Fruit fly (Drosophila melanogaster): ENCODE data around the gene CG34429.

Gene CG34429

dm6 chr3L:13021727-13022126, 41.1 kb upstream of the CG34429 start (continued):
- peak; percentile 50 for TF ChIP-seq pdm3 (GFP tag; optimal IDR thresholded peaks at IDR 0.05)
- peak; percentile 42 for TF ChIP-seq net (GFP tag; optimal IDR thresholded peaks at IDR 0.05)
- no peak for TF ChIP-seq CG9139 (GFP tag; optimal IDR thresholded peaks at IDR 0.05)
- TF ChIP-seq CG8632 (GFP tag; optimal IDR thresholded peaks at IDR 0.05), result peak; percentile 57
- TF ChIP-seq achi (GFP tag; optimal IDR thresholded peaks at IDR 0.05), result peak; percentile 43
- TF ChIP-seq dac (GFP tag; optimal IDR thresholded peaks at IDR 0.05), result no peak
- TF ChIP-seq Smox (GFP tag; optimal IDR thresholded peaks at IDR 0.05), result peak; percentile 75
- peak; percentile 97 for TF ChIP-seq svp (GFP tag)
- TF ChIP-seq Sox15 (GFP tag; optimal IDR thresholded peaks at IDR 0.05), result peak; percentile 32
- peak; percentile 53 for TF ChIP-seq Sox14 (GFP tag; optimal IDR thresholded peaks at IDR 0.05)
- no peak for TF ChIP-seq CG4318 (GFP tag; optimal IDR thresholded peaks at IDR 0.05)
- TF ChIP-seq acj6 (GFP tag; optimal IDR thresholded peaks at IDR 0.05), result peak; percentile 35
- no peak for TF ChIP-seq CG8119 (GFP tag; IDR thresholded peaks at IDR 0.05)
- no peak for TF ChIP-seq CG1621 (tag; optimal IDR thresholded peaks at IDR 0.05)
- TF ChIP-seq CG34406 (GFP tag; optimal IDR thresholded peaks at IDR 0.05), result peak; percentile 47
- no peak for TF ChIP-seq eg (GFP tag; IDR thresholded peaks at IDR 0.05)
- TF ChIP-seq ss (GFP tag; optimal IDR thresholded peaks at IDR 0.05), result no peak
- TF ChIP-seq CG31627 (GFP tag; optimal IDR thresholded peaks at IDR 0.05), result peak; percentile 64
- TF ChIP-seq Eip75B (GFP tag; optimal IDR thresholded peaks at IDR 0.05), result peak; percentile 45
- TF ChIP-seq Met (GFP tag; optimal IDR thresholded peaks at IDR 0.05), result peak; percentile 71
- TF ChIP-seq CG6808 (GFP tag; optimal IDR thresholded peaks at IDR 0.05), result no peak
- no peak for TF ChIP-seq Blimp-1 (GFP tag; optimal IDR thresholded peaks at IDR 0.05)
- TF ChIP-seq topi (GFP tag; optimal IDR thresholded peaks at IDR 0.05), result peak; percentile 73
- no peak for TF ChIP-seq CG10669 (GFP tag; optimal IDR thresholded peaks at IDR 0.05)
- TF ChIP-seq esn (GFP tag; optimal IDR thresholded peaks at IDR 0.05), result peak; percentile 83

dm6 chr3L:13022160-13022853, 40.5 kb upstream of the CG34429 start, which contains the start of gene Adk2:
Gene Adk2 (minus strand): TSS chr3L:13022688.
- no peak for TF ChIP-seq Met (GFP tag; optimal IDR thresholded peaks at IDR 0.05)
- no peak for TF ChIP-seq CG8632 (GFP tag; optimal IDR thresholded peaks at IDR 0.05)
- peak; percentile 59 for TF ChIP-seq eg (GFP tag; IDR thresholded peaks at IDR 0.05)
- no peak for TF ChIP-seq fd85E (GFP tag; optimal IDR thresholded peaks at IDR 0.05)
- no peak for TF ChIP-seq CG6792 (GFP tag; optimal IDR thresholded peaks at IDR 0.05)
- TF ChIP-seq CG32006 (GFP tag; optimal IDR thresholded peaks at IDR 0.05), result no peak
- no peak for TF ChIP-seq ss (GFP tag; optimal IDR thresholded peaks at IDR 0.05)
- TF ChIP-seq CG6854 (GFP tag; optimal IDR thresholded peaks at IDR 0.05), result peak; percentile 27
- no peak for TF ChIP-seq Eip75B (GFP tag; optimal IDR thresholded peaks at IDR 0.05)
- TF ChIP-seq topi (GFP tag; optimal IDR thresholded peaks at IDR 0.05), result peak; percentile 6
- no peak for TF ChIP-seq pdm3 (GFP tag; optimal IDR thresholded peaks at IDR 0.05)
- no peak for TF ChIP-seq CG31627 (GFP tag; optimal IDR thresholded peaks at IDR 0.05)
- no peak for TF ChIP-seq salr (GFP tag; optimal IDR thresholded peaks at IDR 0.05)
- no peak for TF ChIP-seq spab (GFP tag; optimal IDR thresholded peaks at IDR 0.05)
- 0 out of 2 replicates have a peak, but pooled peaks have one; percentile 8 for TF ChIP-seq CG15336 (GFP tag; IDR thresholded peaks at IDR 0.05)
- no peak for TF ChIP-seq fd59A (GFP tag; optimal IDR thresholded peaks at IDR 0.05)
- TF ChIP-seq svp (GFP tag), result no peak
- TF ChIP-seq Sox102F (GFP tag; optimal IDR thresholded peaks at IDR 0.05), result no peak
- TF ChIP-seq CG8119 (GFP tag; IDR thresholded peaks at IDR 0.05), result no peak
- peak; percentile 38 for TF ChIP-seq Eip78C (GFP tag)
- peak; percentile 52 for TF ChIP-seq CG6163 (GFP tag; IDR thresholded peaks at IDR 0.05)
- no peak for TF ChIP-seq CG34406 (GFP tag; optimal IDR thresholded peaks at IDR 0.05)
- TF ChIP-seq CG10669 (GFP tag; optimal IDR thresholded peaks at IDR 0.05), result no peak
- TF ChIP-seq CG3032 (tag; optimal IDR thresholded peaks at IDR 0.05), result no peak
- peak; percentile 50 for TF ChIP-seq CG3919 (GFP tag; optimal IDR thresholded peaks at IDR 0.05)
- TF ChIP-seq CG11294 (GFP tag; IDR thresholded peaks at IDR 0.05), result no peak
- TF ChIP-seq Eip93F (GFP tag; optimal IDR thresholded peaks at IDR 0.05), result peak; percentile 42
- TF ChIP-seq Smox (GFP tag; optimal IDR thresholded peaks at IDR 0.05), result peak; percentile 5
- TF ChIP-seq Hr38 (GFP tag; optimal IDR thresholded peaks at IDR 0.05), result no peak
- no peak for TF ChIP-seq CG9139 (GFP tag; optimal IDR thresholded peaks at IDR 0.05)
- no peak for TF ChIP-seq CG16779 (tag; optimal IDR thresholded peaks at IDR 0.05)
- no peak for TF ChIP-seq net (GFP tag; optimal IDR thresholded peaks at IDR 0.05)
- no peak for TF ChIP-seq CG4318 (GFP tag; optimal IDR thresholded peaks at IDR 0.05)
- no peak for TF ChIP-seq Lpt (GFP tag; optimal IDR thresholded peaks at IDR 0.05)
- TF ChIP-seq CG6808 (GFP tag; optimal IDR thresholded peaks at IDR 0.05), result no peak
- no peak for TF ChIP-seq esn (GFP tag; optimal IDR thresholded peaks at IDR 0.05)
- TF ChIP-seq CG8319 (GFP tag; optimal IDR thresholded peaks at IDR 0.05), result no peak
- no peak for TF ChIP-seq CG6276 (GFP tag; optimal IDR thresholded peaks at IDR 0.05)
- peak; percentile 12 for TF ChIP-seq CG7368 (GFP tag; optimal IDR thresholded peaks at IDR 0.05)
- TF ChIP-seq CG1621 (tag; optimal IDR thresholded peaks at IDR 0.05), result no peak
- TF ChIP-seq Blimp-1 (GFP tag; optimal IDR thresholded peaks at IDR 0.05), result no peak

All from whole organism, prepupa.